Worm (Caenorhabditis elegans) whole organism, L4 larva: ENCODE results near the gene K09H11.15.

ENCODE experiments used
- daf-12 ChIP-seq: fragments of 150-350 bp; optimal IDR thresholded peaks from 2 replicates; lab custom pipeline; 2014; ENCODE audit warnings: missing biosample characterization, missing genetic modification reagents, missing genetic modification characterization
- nhr-28 ChIP-seq: fragments of 150-350 bp; optimal IDR thresholded peaks from 2 replicates; lab custom pipeline; 2014; ENCODE audit warnings: missing biosample characterization, missing genetic modification characterization
- skn-1 ChIP-seq: fragments of 150-350 bp; optimal IDR thresholded peaks from 2 replicates; lab custom pipeline; 2014; ENCODE audit warnings: missing biosample characterization, missing genetic modification characterization

- TF ChIP-seq skn-1 (tag; lab: Kevin White, UChicago) (no peak), daf-12 (tag; lab: Kevin White, UChicago) (no peak), nhr-28 (tag; lab: Kevin White, UChicago) (peak; percentile 60)
These were observed 33.1 kb downstream of the K09H11.15 start for ce11 chrV:5697581-5697980.
